Worm (Caenorhabditis elegans): ENCODE results near the gene far-3.

far-3 gene

ce11 chrV:13003378-13003777, 6.1 kb upstream of the far-3 start (continued):
- TF ChIP-seq madf-2 (tag; optimal IDR thresholded peaks at IDR 0.05) (peak; percentile 78), sox-2 (GFP tag; IDR thresholded peaks at IDR 0.05) (peak; percentile 71), lin-11 (tag; optimal IDR thresholded peaks at IDR 0.05) (peak; percentile 74), C38D4.7 (GFP tag; optimal IDR thresholded peaks at IDR 0.05) (peak; percentile 85), ama-1 (optimal IDR thresholded peaks at IDR 0.05) (no peak), hlh-6 (tag; optimal IDR thresholded peaks at IDR 0.05) (peak; percentile 82), hlh-8 (tag; optimal IDR thresholded peaks at IDR 0.05) (peak; percentile 75), ceh-45 (GFP tag; IDR thresholded peaks at IDR 0.05) (peak; percentile 83), fkh-6 (tag; optimal IDR thresholded peaks at IDR 0.05) (peak; percentile 87), ahr-1 (tag; optimal IDR thresholded peaks at IDR 0.05) (peak; percentile 55), F13H6.1 (tag; optimal IDR thresholded peaks at IDR 0.05) (peak; percentile 83), pax-1 (tag; optimal IDR thresholded peaks at IDR 0.05) (no peak), tbx-7 (tag; optimal IDR thresholded peaks at IDR 0.05) (peak; percentile 1), ceh-30 (tag; optimal IDR thresholded peaks at IDR 0.05) (no peak), rnt-1 (tag; optimal IDR thresholded peaks at IDR 0.05) (peak; percentile 76), ceh-9 (tag; optimal IDR thresholded peaks at IDR 0.05) (peak; percentile 78), ceh-34 (tag; optimal IDR thresholded peaks at IDR 0.05) (peak; percentile 86)

- TF ChIP-seq fkh-10 (GFP tag; optimal IDR thresholded peaks at IDR 0.05) (no peak), gmeb-2 (tag; optimal IDR thresholded peaks at IDR 0.05) (no peak), T23F11.4 (GFP tag; optimal IDR thresholded peaks at IDR 0.05) (no peak), pat-9 (tag; optimal IDR thresholded peaks at IDR 0.05) (no peak), F13H6.1 (tag; optimal IDR thresholded peaks at IDR 0.05) (no peak), npax-4 (tag; optimal IDR thresholded peaks at IDR 0.05) (no peak), ztf-16 (tag; optimal IDR thresholded peaks at IDR 0.05) (no peak), ets-4 (tag; optimal IDR thresholded peaks at IDR 0.05) (no peak)
Observed at ce11 chrV:13002070-13002469, 4.7 kb upstream of the far-3 start, which contains the start of gene inft-2. Gene inft-2, plus strand, starts transcription at chrV:13002317.

ce11 chrV:13000068-13000467, 2.7 kb upstream of the far-3 start:
- TF ChIP-seq nfya-1 (tag; optimal IDR thresholded peaks at IDR 0.05) (no peak), C08G9.2 (tag; optimal IDR thresholded peaks at IDR 0.05) (no peak)

DNA sequence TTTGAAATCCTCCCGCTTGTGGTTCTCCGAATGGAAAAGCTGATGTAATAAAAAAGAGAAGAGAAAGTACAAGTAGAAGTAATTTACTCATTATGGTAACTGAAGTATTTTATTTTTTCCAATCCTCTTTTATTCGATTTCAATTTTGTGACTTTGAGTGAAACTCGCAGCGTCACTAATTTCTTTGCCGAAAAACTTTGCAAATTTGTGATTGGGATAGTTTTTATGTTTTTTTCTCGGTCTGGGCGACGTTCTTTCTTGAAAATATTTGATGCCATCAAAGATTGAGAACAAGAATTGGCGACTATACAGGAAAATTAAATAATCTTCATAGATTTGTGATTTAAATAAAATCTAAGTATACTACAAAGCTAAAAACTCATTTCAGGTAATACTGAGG, 2.2 kb upstream of the far-3 start, which contains the start of gene far-4:
TSS of gene far-4 (minus strand) at position 101 of the 400 bp plus-strand sequence.
- TF ChIP-seq fkh-6 (tag; optimal IDR thresholded peaks at IDR 0.05), result no peak
- no peak for TF ChIP-seq unc-55 (GFP tag; optimal IDR thresholded peaks at IDR 0.05)
- no peak for TF ChIP-seq ceh-22 (tag; optimal IDR thresholded peaks at IDR 0.05)
- no peak for TF ChIP-seq unc-86 (tag; optimal IDR thresholded peaks at IDR 0.05)
- no peak for TF ChIP-seq T23F11.4 (GFP tag; optimal IDR thresholded peaks at IDR 0.05)
- TF ChIP-seq ceh-30 (tag; optimal IDR thresholded peaks at IDR 0.05), result no peak
- no peak for TF ChIP-seq ceh-24 (tag; optimal IDR thresholded peaks at IDR 0.05)
- TF ChIP-seq ceh-14 (tag; optimal IDR thresholded peaks at IDR 0.05), result no peak
- TF ChIP-seq hlh-30 (tag; optimal IDR thresholded peaks at IDR 0.05; ENCODE audit: insufficient read depth), result no peak
- TF ChIP-seq mec-3 (tag; optimal IDR thresholded peaks at IDR 0.05; ENCODE audit: borderline replicate concordance), result no peak
- TF ChIP-seq ahr-1 (tag; optimal IDR thresholded peaks at IDR 0.05), result no peak
- no peak for TF ChIP-seq ceh-19 (GFP tag; optimal IDR thresholded peaks at IDR 0.05)
- no peak for TF ChIP-seq C38D4.7 (GFP tag; optimal IDR thresholded peaks at IDR 0.05)
- TF ChIP-seq odd-2 (tag; optimal IDR thresholded peaks at IDR 0.05), result no peak
- TF ChIP-seq lim-6 (tag; optimal IDR thresholded peaks at IDR 0.05), result no peak
- TF ChIP-seq ztf-16 (tag; optimal IDR thresholded peaks at IDR 0.05), result no peak
- TF ChIP-seq npax-4 (tag; optimal IDR thresholded peaks at IDR 0.05), result no peak
- no peak for TF ChIP-seq sdc-2 (tag; optimal IDR thresholded peaks at IDR 0.05)
- no peak for TF ChIP-seq ceh-34 (tag; optimal IDR thresholded peaks at IDR 0.05)
- no peak for TF ChIP-seq pqm-1 (tag; optimal IDR thresholded peaks at IDR 0.05)
